Worm (Caenorhabditis elegans) whole organism, L3 larva: Measurements from ENCODE around the gene gpc-1.

Source experiments
- fos-1 ChIP-seq: fragments of 150-350 bp; optimal IDR thresholded peaks from 2 replicates; lab custom pipeline; 2014; ENCODE audit warnings: missing biosample characterization, missing genetic modification characterization
- lin-39 ChIP-seq: fragments of 150-350 bp; optimal IDR thresholded peaks from 2 replicates; lab custom pipeline; 2018; ENCODE audit warnings: missing biosample characterization, missing genetic modification reagents, missing genetic modification characterization
- mdl-1 ChIP-seq: fragments of 150-350 bp; optimal IDR thresholded peaks from 2 replicates; lab custom pipeline; 2014; ENCODE audit warnings: missing biosample characterization, missing genetic modification characterization
- nhr-43 ChIP-seq: sonication (generic microtip); optimal IDR thresholded peaks from 2 replicates; lab custom pipeline; 2016; ENCODE audit warnings: mild to moderate bottlenecking, missing genetic modification characterization, missing compliant biosample characterization; ENCODE audit not compliant: poor library complexity, severe bottlenecking
- nhr-67 ChIP-seq: fragments of 150-350 bp; optimal IDR thresholded peaks from 2 replicates; lab custom pipeline; 2014; ENCODE audit warnings: missing biosample characterization, missing genetic modification characterization
- pqm-1 ChIP-seq: fragments of 150-350 bp; optimal IDR thresholded peaks from 2 replicates; lab custom pipeline; 2017; ENCODE audit warnings: missing biosample characterization, missing genetic modification characterization, inconsistent platforms
- snpc-4 ChIP-seq: fragments of 150-350 bp; optimal IDR thresholded peaks from 2 replicates; lab custom pipeline; 2014; ENCODE audit warnings: missing biosample characterization, missing genetic modification characterization
- unc-39 ChIP-seq: sonication (generic microtip); optimal IDR thresholded peaks from 4 replicates; lab custom pipeline; 2017; ENCODE audit warnings: missing biosample characterization, missing genetic modification characterization
- unc-62 ChIP-seq: fragments of 150-350 bp; sonication (generic microtip); optimal IDR thresholded peaks from 4 replicates; lab custom pipeline; 2014; ENCODE audit warnings: missing biosample characterization, missing genetic modification reagents, missing genetic modification characterization

DNA sequence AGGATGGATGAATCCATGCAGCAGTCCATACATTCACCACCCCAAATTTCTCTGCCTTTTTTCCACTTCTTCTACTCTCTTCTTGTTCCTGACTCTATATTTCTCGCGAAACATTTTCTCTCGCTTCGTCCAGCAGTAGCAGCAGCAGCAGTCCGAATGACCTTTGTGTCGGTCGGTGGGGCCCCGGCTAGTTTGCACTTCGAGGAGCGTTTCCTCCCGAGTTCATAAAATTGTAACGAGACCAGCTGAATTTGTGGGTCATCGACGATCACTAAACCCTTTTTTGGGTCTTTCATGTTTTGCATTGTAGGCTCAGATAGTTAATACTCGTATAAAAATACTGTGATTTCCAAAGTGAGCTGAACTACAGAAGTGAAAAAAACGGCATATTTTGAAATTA lies 19.0 kb upstream of the gpc-1 start:
- TF ChIP-seq lin-39 (tag; lab: Kevin White, UChicago): peak; percentile 27
- TF ChIP-seq nhr-67 (tag; lab: Kevin White, UChicago): no peak
- TF ChIP-seq snpc-4 (tag; lab: Kevin White, UChicago): no peak
- TF ChIP-seq unc-62: no peak
- TF ChIP-seq mdl-1 (tag; lab: Kevin White, UChicago): no peak
- peak; percentile 6 for TF ChIP-seq nhr-43 (tag; lab: Kevin White, UChicago)
- no peak for TF ChIP-seq unc-39 (tag; lab: Kevin White, UChicago)
- TF ChIP-seq pqm-1: no peak
- TF ChIP-seq fos-1: no peak
